Fruit fly (Drosophila melanogaster): ENCODE results near the gene CG33689.
A peak's percentile ranks its signal among the peaks of the same experiment; 100 is the strongest.

CG33689 gene

DNA sequence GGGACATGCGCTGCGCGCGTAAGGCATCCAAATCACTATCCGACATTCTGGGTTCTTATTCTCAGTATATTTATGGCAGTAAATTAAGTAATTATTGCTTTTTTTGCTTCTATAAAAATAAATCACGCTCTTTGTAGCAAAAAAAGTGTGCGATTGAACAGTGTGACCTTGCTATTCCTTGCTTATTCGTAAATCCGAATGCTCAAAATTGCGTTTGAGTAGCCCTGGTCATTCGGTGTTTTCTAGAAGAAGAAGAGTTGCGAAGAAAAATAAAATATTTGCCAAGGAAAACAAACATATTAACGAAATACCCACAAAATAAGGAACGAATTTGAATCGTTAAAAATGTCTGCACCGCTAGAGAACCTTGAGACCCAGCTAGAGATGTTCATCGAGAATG, 31.8 kb downstream of the CG33689 start, which contains the start of the genes PDCD-5 and MED10 (continued):
- TF ChIP-seq sc (optimal IDR thresholded peaks at IDR 0.05) (no peak), sc (GFP tag; optimal IDR thresholded peaks at IDR 0.05) (no peak), CG4820 (GFP tag; optimal IDR thresholded peaks at IDR 0.05) (no peak), CG1603 (tag; optimal IDR thresholded peaks at IDR 0.05) (peak; percentile 83), abd-A (tag; optimal IDR thresholded peaks at IDR 0.05) (no peak), CG10565 (GFP tag; optimal IDR thresholded peaks at IDR 0.05) (no peak), CG2120 (GFP tag; optimal IDR thresholded peaks at IDR 0.05) (no peak), CG4404 (GFP tag; IDR thresholded peaks at IDR 0.05) (no peak), CG34376 (GFP tag; optimal IDR thresholded peaks at IDR 0.05) (no peak), CG1529 (GFP tag; optimal IDR thresholded peaks at IDR 0.05) (no peak), tio (GFP tag; optimal IDR thresholded peaks at IDR 0.05) (no peak), ATbp (GFP tag; optimal IDR thresholded peaks at IDR 0.05) (no peak), CG7928 (GFP tag; optimal IDR thresholded peaks at IDR 0.05) (peak; percentile 97), crp (GFP tag; optimal IDR thresholded peaks at IDR 0.05) (peak in 1 of 2 experiments; percentile 72), B-H1 (GFP tag; IDR thresholded peaks at IDR 0.05) (no peak), CG5245 (GFP tag; optimal IDR thresholded peaks at IDR 0.05) (no peak), Lpt (GFP tag; optimal IDR thresholded peaks at IDR 0.05) (no peak), Dref (GFP tag; IDR thresholded peaks at IDR 0.05) (peak; percentile 45), croc (GFP tag; conservative IDR thresholded peaks at IDR 0.05) (no peak), sima (GFP tag; optimal IDR thresholded peaks at IDR 0.05) (no peak), kni (GFP tag; optimal IDR thresholded peaks at IDR 0.05) (no peak), CHES-1-like (GFP tag; optimal IDR thresholded peaks at IDR 0.05) (peak; percentile 31), grn (GFP tag; optimal IDR thresholded peaks at IDR 0.05) (no peak), Usf (GFP tag; optimal IDR thresholded peaks at IDR 0.05) (no peak), YL-1 (GFP tag; optimal IDR thresholded peaks at IDR 0.05) (peak; percentile 96), Bdp1 (GFP tag; optimal IDR thresholded peaks at IDR 0.05) (no peak), rib (GFP tag; IDR thresholded peaks at IDR 0.05) (no peak), mld (GFP tag; IDR thresholded peaks at IDR 0.05; ENCODE audit: partially characterized antibody) (no peak), HmgZ (tag; optimal IDR thresholded peaks at IDR 0.05) (peak; percentile 77), row (GFP tag; IDR thresholded peaks at IDR 0.05) (peak; percentile 28; the same call in 1 of the 3 replicates), ham (GFP tag; IDR thresholded peaks at IDR 0.05) (no peak), hkb (optimal IDR thresholded peaks at IDR 0.05) (no peak), hkb (GFP tag; IDR thresholded peaks at IDR 0.05) (no peak), CG11695 (GFP tag; IDR thresholded peaks at IDR 0.05) (no peak), Sox100B (GFP tag; optimal IDR thresholded peaks at IDR 0.05) (no peak), ERR (GFP tag; optimal IDR thresholded peaks at IDR 0.05) (peak; percentile 27), onecut (GFP tag; IDR thresholded peaks at IDR 0.05) (no peak), CG16779 (GFP tag; IDR thresholded peaks at IDR 0.05) (no peak), Rfx (GFP tag; IDR thresholded peaks at IDR 0.05) (no peak), ind (GFP tag; optimal IDR thresholded peaks at IDR 0.05) (no peak), Deaf1 (tag; optimal IDR thresholded peaks at IDR 0.05) (peak; percentile 58), CG31388 (GFP tag; optimal IDR thresholded peaks at IDR 0.05) (no peak), CG1832 (GFP tag; optimal IDR thresholded peaks at IDR 0.05) (no peak), Hr51 (GFP tag; optimal IDR thresholded peaks at IDR 0.05) (no peak), CG12236 (GFP tag; optimal IDR thresholded peaks at IDR 0.05) (no peak), CG10543 (GFP tag; optimal IDR thresholded peaks at IDR 0.05) (no peak), CrebB (tag; optimal IDR thresholded peaks at IDR 0.05) (no peak), chinmo (GFP tag; IDR thresholded peaks at IDR 0.05; ENCODE audit: partially characterized antibody) (no peak), CG8388 (GFP tag; optimal IDR thresholded peaks at IDR 0.05) (no peak), lilli (GFP tag; optimal IDR thresholded peaks at IDR 0.05) (no peak), CG10147 (GFP tag; optimal IDR thresholded peaks at IDR 0.05) (no peak), CG5180 (GFP tag; optimal IDR thresholded peaks at IDR 0.05) (no peak), usp (GFP tag; optimal IDR thresholded peaks at IDR 0.05) (no peak)
